Worm (Caenorhabditis elegans) whole organism, L4 larva: Measurements from ENCODE around the gene msp-53.

Experiments used
- D1046.2 ChIP-seq: fragments of 200-800 bp; sonication (Bioruptor generic); IDR thresholded peaks from 2 replicates; pipeline ENCODE4 v1.3.6; 2022; ENCODE audit warnings: missing genetic modification characterization, missing compliant biosample characterization
- F10B5.3 ChIP-seq: sonication (generic microtip); optimal IDR thresholded peaks from 2 replicates; lab custom pipeline; 2016; ENCODE audit warnings: mild to moderate bottlenecking, missing genetic modification characterization, missing compliant biosample characterization
- R02D3.7 ChIP-seq: fragments of 150-350 bp; sonication (generic microtip); optimal IDR thresholded peaks from 3 replicates; lab custom pipeline; 2014; ENCODE audit warnings: missing biosample characterization, missing genetic modification characterization
- Y5F2A.4 ChIP-seq: fragments of 200-800 bp; sonication (Bioruptor generic); optimal IDR thresholded peaks from 2 replicates; lab custom pipeline; 2018; ENCODE audit warnings: mild to moderate bottlenecking, missing genetic modification characterization, missing compliant biosample characterization
- ama-1 ChIP-seq: fragments of 150-350 bp; optimal IDR thresholded peaks from 2 replicates; lab custom pipeline; 2014; ENCODE audit warnings: inconsistent platforms, mixed read lengths
- hlh-30 ChIP-seq: sonication (generic microtip); optimal IDR thresholded peaks from 2 replicates; lab custom pipeline; 2017; ENCODE audit warnings: antibody characterized with exemption, mild to moderate bottlenecking, missing genetic modification characterization, missing compliant biosample characterization; ENCODE audit not compliant: insufficient read depth
- jun-1 ChIP-seq: fragments of 150-350 bp; optimal IDR thresholded peaks from 2 replicates; lab custom pipeline; 2014; ENCODE audit warnings: missing biosample characterization, missing genetic modification reagents, missing genetic modification characterization
- lin-15B ChIP-seq: fragments of 150-350 bp; sonication (generic microtip); optimal IDR thresholded peaks from 3 replicates; lab custom pipeline; 2014; ENCODE audit warnings: missing biosample characterization, missing genetic modification characterization
- nhr-10 ChIP-seq: fragments of 150-350 bp; optimal IDR thresholded peaks from 2 replicates; lab custom pipeline; 2014; ENCODE audit warnings: missing biosample characterization, missing genetic modification characterization
- nhr-11 ChIP-seq: fragments of 150-350 bp; optimal IDR thresholded peaks from 2 replicates; lab custom pipeline; 2014; ENCODE audit warnings: missing biosample characterization, missing genetic modification characterization
- snpc-4 ChIP-seq: fragments of 150-350 bp; optimal IDR thresholded peaks from 2 replicates; lab custom pipeline; 2014; ENCODE audit warnings: missing biosample characterization, missing genetic modification characterization
- zag-1 ChIP-seq: fragments of 150-350 bp; optimal IDR thresholded peaks from 2 replicates; lab custom pipeline; 2014; ENCODE audit warnings: missing biosample characterization, missing genetic modification characterization

- TF ChIP-seq snpc-4 (tag; lab: Kevin White, UChicago) (no peak), nhr-11 (no peak), F10B5.3 (tag; lab: Kevin White, UChicago) (no peak), lin-15B (no peak), R02D3.7 (no peak), zag-1 (tag; lab: Kevin White, UChicago) (no peak), Y5F2A.4 (GFP tag; lab: Kevin White, UChicago) (no peak), D1046.2 (GFP tag; lab: Robert Waterston, UW) (no peak), jun-1 (tag; lab: Kevin White, UChicago) (no peak), hlh-30 (tag; lab: Kevin White, UChicago) (no peak), ama-1 (lab: Kevin White, UChicago) (no peak), nhr-10 (tag; lab: Kevin White, UChicago) (no peak)
These were observed 14.0 kb upstream of the msp-53 start for ce11 chrIV:5078846-5079245.
